Worm (Caenorhabditis elegans) whole organism, mixed stage, embryonic: ENCODE measurements around the gene pde-2.

Experiments used
- M03D4.4 ChIP-seq: sonication (generic microtip); optimal IDR thresholded peaks from 2 replicates; lab custom pipeline; 2017; ENCODE audit warnings: mild to moderate bottlenecking, missing genetic modification characterization, missing compliant biosample characterization
- bed-3 ChIP-seq: fragments of 200-800 bp; sonication (Bioruptor generic); optimal IDR thresholded peaks from 3 replicates; lab custom pipeline; 2018; ENCODE audit warnings: mild to moderate bottlenecking, missing genetic modification characterization, moderate library complexity, missing compliant biosample characterization
- blmp-1 ChIP-seq: fragments of 150-350 bp; optimal IDR thresholded peaks from 2 replicates; lab custom pipeline; 2014; ENCODE audit warnings: missing biosample characterization, missing genetic modification characterization
- ceh-39 ChIP-seq: fragments of 150-350 bp; optimal IDR thresholded peaks from 2 replicates; lab custom pipeline; 2014; ENCODE audit warnings: missing biosample characterization, missing genetic modification characterization
- ceh-83 ChIP-seq: fragments of 200-800 bp; sonication (Bioruptor generic); optimal IDR thresholded peaks from 2 replicates; lab custom pipeline; 2018; ENCODE audit warnings: mild to moderate bottlenecking, missing genetic modification characterization, missing compliant biosample characterization
- ces-1 ChIP-seq: fragments of 150-350 bp; optimal IDR thresholded peaks from 2 replicates; lab custom pipeline; 2014; ENCODE audit warnings: missing biosample characterization, missing genetic modification reagents, missing genetic modification characterization
- cnd-1 ChIP-seq: fragments of 200-800 bp; sonication (Bioruptor generic); optimal IDR thresholded peaks from 2 replicates; lab custom pipeline; 2018; ENCODE audit warnings: mild to moderate bottlenecking, missing genetic modification characterization, missing compliant biosample characterization
- drap-1 ChIP-seq: fragments of 200-800 bp; sonication (Bioruptor generic); optimal IDR thresholded peaks from 3 replicates; lab custom pipeline; 2018; ENCODE audit warnings: mild to moderate bottlenecking, missing genetic modification characterization, missing compliant biosample characterization
- elt-3 ChIP-seq: fragments of 150-350 bp; optimal IDR thresholded peaks from 2 replicates; lab custom pipeline; 2014; ENCODE audit warnings: missing biosample characterization, missing genetic modification characterization
- flh-1 ChIP-seq: fragments of 200-800 bp; sonication (Bioruptor generic); optimal IDR thresholded peaks from 2 replicates; lab custom pipeline; 2018; ENCODE audit warnings: mild to moderate bottlenecking, missing genetic modification characterization, moderate library complexity, missing compliant biosample characterization
- ham-2 ChIP-seq: fragments of 200-800 bp; sonication (Bioruptor generic); optimal IDR thresholded peaks from 2 replicates; lab custom pipeline; 2018; ENCODE audit warnings: mild to moderate bottlenecking, missing genetic modification characterization, missing compliant biosample characterization
- hlh-1 ChIP-seq: fragments of 150-350 bp; optimal IDR thresholded peaks from 2 replicates; lab custom pipeline; 2014; ENCODE audit warnings: missing biosample characterization, missing genetic modification reagents, missing genetic modification characterization
- lin-13 ChIP-seq: fragments of 150-350 bp; optimal IDR thresholded peaks from 2 replicates; lab custom pipeline; 2014; ENCODE audit warnings: missing biosample characterization, missing genetic modification characterization
- lin-32 ChIP-seq: fragments of 200-800 bp; sonication (Bioruptor generic); optimal IDR thresholded peaks from 2 replicates; lab custom pipeline; 2018; ENCODE audit warnings: mild to moderate bottlenecking, missing genetic modification characterization, missing compliant biosample characterization
- lsy-2 ChIP-seq: fragments of 150-350 bp; optimal IDR thresholded peaks from 2 replicates; lab custom pipeline; 2014; ENCODE audit warnings: missing biosample characterization, missing genetic modification characterization
- mab-5 ChIP-seq: fragments of 150-350 bp; optimal IDR thresholded peaks from 2 replicates; lab custom pipeline; 2014; ENCODE audit warnings: missing biosample characterization, missing genetic modification characterization
- mep-1 ChIP-seq: fragments of 150-350 bp; optimal IDR thresholded peaks from 2 replicates; lab custom pipeline; 2017; ENCODE audit warnings: missing biosample characterization, missing genetic modification reagents, missing genetic modification characterization, inconsistent platforms
- mls-2 ChIP-seq: sonication (generic microtip); optimal IDR thresholded peaks from 2 replicates; lab custom pipeline; 2016; ENCODE audit warnings: mild to moderate bottlenecking, missing genetic modification characterization, moderate library complexity, missing compliant biosample characterization
- nhr-12 ChIP-seq: fragments of 150-350 bp; optimal IDR thresholded peaks from 2 replicates; lab custom pipeline; 2014; ENCODE audit warnings: missing biosample characterization, missing genetic modification characterization
- nhr-2 ChIP-seq: fragments of 150-350 bp; optimal IDR thresholded peaks from 2 replicates; lab custom pipeline; 2014; ENCODE audit warnings: missing biosample characterization, missing genetic modification characterization
- nhr-237 ChIP-seq: fragments of 150-350 bp; optimal IDR thresholded peaks from 2 replicates; lab custom pipeline; 2014; ENCODE audit warnings: missing biosample characterization, missing genetic modification characterization
- nhr-28 ChIP-seq: fragments of 150-350 bp; optimal IDR thresholded peaks from 2 replicates; lab custom pipeline; 2014; ENCODE audit warnings: missing biosample characterization, missing genetic modification characterization
- pha-4 ChIP-seq: fragments of 150-350 bp; optimal IDR thresholded peaks from 2 replicates; lab custom pipeline; 2018; ENCODE audit warnings: missing biosample characterization, missing genetic modification reagents, missing genetic modification characterization
- sem-2 ChIP-seq: fragments of 200-800 bp; sonication (Bioruptor generic); optimal IDR thresholded peaks from 2 replicates; lab custom pipeline; 2018; ENCODE audit warnings: mild to moderate bottlenecking, missing genetic modification characterization, missing compliant biosample characterization
- snpc-4 ChIP-seq: fragments of 150-350 bp; optimal IDR thresholded peaks from 2 replicates; lab custom pipeline; 2014; ENCODE audit warnings: missing biosample characterization, missing genetic modification characterization
- sptf-1 ChIP-seq: sonication (generic microtip); optimal IDR thresholded peaks from 2 replicates; lab custom pipeline; 2017; ENCODE audit warnings: mild to moderate bottlenecking, missing genetic modification characterization, moderate library complexity, missing compliant biosample characterization
- tbx-8 ChIP-seq: fragments of 200-800 bp; sonication (Bioruptor generic); optimal IDR thresholded peaks from 2 replicates; lab custom pipeline; 2018; ENCODE audit warnings: mild to moderate bottlenecking, missing genetic modification characterization, moderate library complexity, missing compliant biosample characterization
- unc-120 ChIP-seq: sonication (generic microtip); optimal IDR thresholded peaks from 2 replicates; lab custom pipeline; 2017; ENCODE audit warnings: missing genetic modification characterization, missing compliant biosample characterization; ENCODE audit not compliant: poor library complexity, severe bottlenecking
- unc-39 ChIP-seq: fragments of 150-350 bp; optimal IDR thresholded peaks from 2 replicates; lab custom pipeline; 2014; ENCODE audit warnings: missing biosample characterization, missing genetic modification characterization
- unc-62 ChIP-seq: fragments of 150-350 bp; optimal IDR thresholded peaks from 2 replicates; lab custom pipeline; 2014; ENCODE audit warnings: missing biosample characterization, missing genetic modification reagents, missing genetic modification characterization
- zip-8 ChIP-seq: fragments of 150-350 bp; optimal IDR thresholded peaks from 2 replicates; lab custom pipeline; 2014; ENCODE audit warnings: missing biosample characterization, missing genetic modification characterization
- ztf-11 ChIP-seq: fragments of 150-350 bp; optimal IDR thresholded peaks from 2 replicates; lab custom pipeline; 2014; ENCODE audit warnings: missing biosample characterization, missing genetic modification characterization

pde-2 gene

ce11 chrIII:8983811-8984210 lies 2.1 kb upstream of the pde-2 start:
- no peak for TF ChIP-seq mls-2
- no peak for TF ChIP-seq elt-3
- TF ChIP-seq lsy-2 (tag; lab: Kevin White, UChicago): no peak
- TF ChIP-seq mab-5 (tag; lab: Kevin White, UChicago): no peak

- TF ChIP-seq snpc-4 (tag; lab: Kevin White, UChicago) (no peak), ceh-39 (tag; lab: Kevin White, UChicago) (no peak), drap-1 (no peak), lin-32 (GFP tag; lab: Kevin White, UChicago) (no peak), unc-120 (tag; lab: Kevin White, UChicago) (no peak), mab-5 (tag; lab: Kevin White, UChicago) (no peak)
- TF ChIP-seq, all 35 proteins: peak for 0
Observed at ce11 chrIII:8983135-8983534, 1.4 kb upstream of the pde-2 start.

DNA sequence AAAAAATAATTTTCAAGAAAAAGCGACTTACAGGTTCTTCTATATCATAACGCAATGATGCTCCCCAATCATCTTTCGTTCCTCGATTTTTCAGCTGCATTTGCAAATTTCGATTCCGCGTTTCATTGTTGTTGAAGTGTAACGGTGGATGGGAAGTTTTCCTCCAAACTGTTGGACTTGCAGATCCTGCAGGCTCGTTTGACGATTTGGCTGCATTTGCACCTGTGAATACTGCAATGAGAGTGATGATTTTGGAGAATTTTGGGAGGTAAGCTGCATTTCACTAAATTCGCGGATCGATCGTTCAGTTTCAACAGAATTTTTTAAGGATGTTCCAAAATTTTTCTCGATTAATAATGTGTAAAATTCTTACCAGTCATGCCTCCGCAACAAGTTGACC lies 805 bp downstream of the pde-2 start:
- no peak for TF ChIP-seq unc-120 (tag; lab: Kevin White, UChicago)
- no peak for TF ChIP-seq hlh-1 (tag; lab: Kevin White, UChicago)
- no peak for TF ChIP-seq zip-8 (tag; lab: Kevin White, UChicago)
- TF ChIP-seq ham-2 (GFP tag; lab: Kevin White, UChicago): no peak
- no peak for TF ChIP-seq unc-39 (tag; lab: Kevin White, UChicago)
- TF ChIP-seq nhr-28 (tag; lab: Kevin White, UChicago): no peak
- no peak for TF ChIP-seq bed-3 (GFP tag; lab: Kevin White, UChicago)
- TF ChIP-seq drap-1: no peak
- no peak for TF ChIP-seq lsy-2 (tag; lab: Kevin White, UChicago)
- no peak for TF ChIP-seq ztf-11
- no peak for TF ChIP-seq cnd-1 (tag; lab: Kevin White, UChicago)
- no peak for TF ChIP-seq nhr-2 (tag; lab: Kevin White, UChicago)
- TF ChIP-seq, all 35 proteins: peak for 0

DNA sequence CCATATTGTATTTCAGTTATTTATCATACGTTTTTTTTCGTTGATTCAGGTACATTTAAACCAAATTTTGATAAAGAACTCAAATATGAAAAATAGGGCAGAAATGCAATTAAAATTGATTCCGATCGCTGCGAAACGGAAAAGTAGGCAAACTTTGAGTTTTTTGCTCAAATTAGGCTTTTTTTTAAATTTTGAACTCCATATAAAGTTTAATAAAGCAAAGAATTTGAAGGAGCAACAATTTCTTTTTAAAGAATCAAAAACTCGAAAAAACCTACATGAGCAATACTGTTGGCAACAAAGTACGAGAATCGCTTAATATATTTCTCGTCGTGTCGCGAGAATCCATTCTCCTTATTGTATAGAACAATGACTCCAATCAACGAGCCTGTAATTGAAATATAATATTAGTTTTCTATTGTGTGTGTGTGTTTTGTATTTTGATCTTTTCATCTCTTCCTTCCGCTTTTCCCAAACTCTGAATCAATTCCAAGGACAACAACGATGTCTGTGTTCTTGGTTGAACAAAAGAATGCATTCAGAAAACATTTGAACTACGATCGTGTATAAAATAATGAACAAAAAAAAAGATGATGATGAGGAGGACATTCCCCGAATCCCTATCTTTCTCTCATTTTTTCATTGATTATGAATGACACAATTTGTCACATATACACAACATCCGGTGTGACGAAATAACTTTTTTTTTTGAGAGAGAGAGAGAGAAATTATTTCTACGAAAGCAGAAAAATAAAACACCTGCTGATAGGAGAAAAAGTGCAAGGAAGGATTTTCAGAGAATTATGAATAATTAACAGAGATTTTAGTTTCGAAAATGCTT lies 3.0 kb downstream of the pde-2 start:
- TF ChIP-seq mls-2 (no peak), hlh-1 (tag; lab: Kevin White, UChicago) (no peak), ztf-11 (no peak), unc-62 (GFP tag; lab: Kevin White, UChicago) (no peak), snpc-4 (tag; lab: Kevin White, UChicago) (no peak), tbx-8 (GFP tag; lab: Kevin White, UChicago) (no peak), pha-4 (tag; lab: Kevin White, UChicago) (no peak), unc-120 (tag; lab: Kevin White, UChicago) (no peak), blmp-1 (tag; lab: Kevin White, UChicago) (no peak), nhr-2 (tag; lab: Kevin White, UChicago) (no peak), ceh-83 (GFP tag; lab: Kevin White, UChicago) (no peak), unc-39 (tag; lab: Kevin White, UChicago) (no peak), lin-13 (no peak), mab-5 (tag; lab: Kevin White, UChicago) (no peak)
- TF ChIP-seq, all 35 proteins: peak for 0

DNA sequence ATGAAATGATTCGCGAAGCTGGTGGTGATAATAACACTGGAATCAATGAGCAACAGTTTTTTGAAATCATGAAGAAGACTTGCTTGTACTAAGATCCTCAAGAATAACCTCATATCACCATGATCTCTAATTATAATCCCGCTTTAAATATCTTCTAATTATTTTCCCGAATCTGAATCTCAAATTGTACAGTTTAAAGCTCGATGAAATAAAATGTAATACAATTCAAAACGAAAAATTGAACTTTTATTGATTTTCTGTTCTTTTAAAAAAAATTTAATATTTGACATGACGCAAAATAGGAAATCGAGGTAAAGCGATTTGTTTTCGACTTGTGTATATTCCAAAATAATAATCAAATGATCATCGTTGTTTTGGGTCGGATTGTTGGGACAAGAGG lies 6.9 kb downstream of the pde-2 start:
- no peak for TF ChIP-seq mab-5 (tag; lab: Kevin White, UChicago)
- no peak for TF ChIP-seq M03D4.4 (tag; lab: Kevin White, UChicago)
- TF ChIP-seq blmp-1 (tag; lab: Kevin White, UChicago): no peak
- TF ChIP-seq tbx-8 (GFP tag; lab: Kevin White, UChicago): no peak
- no peak for TF ChIP-seq sptf-1 (tag; lab: Kevin White, UChicago)

- TF ChIP-seq tbx-8 (GFP tag; lab: Kevin White, UChicago) (no peak), drap-1 (no peak), mls-2 (no peak), mep-1 (no peak), cnd-1 (tag; lab: Kevin White, UChicago) (no peak), snpc-4 (tag; lab: Kevin White, UChicago) (no peak), lin-13 (no peak), nhr-237 (tag; lab: Kevin White, UChicago) (no peak), nhr-12 (tag; lab: Kevin White, UChicago) (no peak), flh-1 (GFP tag; lab: Kevin White, UChicago) (no peak), lin-32 (GFP tag; lab: Kevin White, UChicago) (no peak), unc-39 (tag; lab: Kevin White, UChicago) (no peak), sem-2 (GFP tag; lab: Kevin White, UChicago) (no peak), mab-5 (tag; lab: Kevin White, UChicago) (no peak), ceh-83 (GFP tag; lab: Kevin White, UChicago) (no peak), M03D4.4 (tag; lab: Kevin White, UChicago) (no peak), bed-3 (GFP tag; lab: Kevin White, UChicago) (no peak), hlh-1 (tag; lab: Kevin White, UChicago) (no peak), ces-1 (GFP tag; lab: Kevin White, UChicago) (no peak), unc-120 (tag; lab: Kevin White, UChicago) (no peak)
Observed at ce11 chrIII:8973826-8974225, 7.9 kb downstream of the pde-2 start, which contains the start of gene R08D7.5. Gene R08D7.5, plus strand, starts transcription at chrIII:8974126.
